Fruit fly (Drosophila melanogaster) whole organism, wandering third instar larva: ENCODE results near the gene sowi.

Source experiments
- Myc ChIP-seq: fragments of >200 bp; optimal IDR thresholded peaks from 2 replicates; lab custom pipeline; 2017
- Sp1 ChIP-seq: fragments of 200-800 bp; sonication (Bioruptor generic); optimal IDR thresholded peaks from 3 replicates; lab custom pipeline; 2019; ENCODE audit warnings: missing biosample characterization, mild to moderate bottlenecking, missing genetic modification characterization, moderate library complexity
- Vsx2 ChIP-seq: fragments of 200-300, 225-300 bp; sonication (Bioruptor generic); optimal IDR thresholded peaks from 2 replicates; lab custom pipeline; 2018; ENCODE audit warnings: missing biosample characterization, missing genetic modification characterization; ENCODE audit not compliant: partially characterized antibody

DNA sequence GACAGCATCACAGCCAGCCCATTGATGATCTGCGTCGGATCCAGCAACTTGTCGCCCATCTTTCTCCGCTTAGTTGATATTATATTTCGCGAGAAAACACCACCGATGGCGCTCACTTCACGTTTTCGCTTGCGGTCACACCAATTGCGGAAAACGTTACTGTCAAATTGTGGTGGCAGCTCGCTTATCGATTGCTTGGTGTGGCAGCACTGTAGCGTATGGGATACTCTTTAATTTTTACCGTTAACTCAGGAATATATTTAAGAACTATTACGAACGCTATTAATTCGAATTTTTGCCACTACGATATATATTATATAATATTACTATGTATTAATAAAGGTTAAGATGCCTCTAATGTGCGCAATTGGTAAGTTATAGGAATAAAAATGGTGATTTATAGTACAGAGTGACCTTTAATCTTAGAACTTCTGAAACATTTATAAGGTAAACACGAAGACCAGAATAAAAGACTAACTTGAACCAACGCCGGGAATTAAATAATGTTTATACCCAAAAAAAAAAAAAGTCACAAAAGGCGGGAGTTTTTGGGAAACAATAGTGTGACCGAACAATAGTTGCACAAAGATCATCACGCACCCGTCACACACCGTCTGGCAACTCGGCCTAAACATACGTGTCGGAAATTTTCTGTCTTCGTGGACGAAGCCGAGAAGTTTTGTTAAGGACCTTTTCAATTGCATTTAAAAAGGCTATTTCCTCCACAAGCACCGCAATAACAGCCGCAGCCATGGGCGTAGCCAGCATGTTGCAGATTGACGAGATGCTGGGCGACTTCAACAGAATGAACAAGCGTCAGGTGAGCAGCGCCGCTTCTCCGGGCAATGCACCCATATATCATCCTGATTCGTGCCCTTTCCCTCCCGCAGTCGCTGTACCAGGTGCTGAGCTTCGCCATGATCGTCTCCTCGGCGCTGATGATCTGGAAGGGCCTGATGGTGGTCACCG is 29.9 kb upstream of the sowi start, which contains the start of the genes CG1307 and twr:
- TF ChIP-seq Sp1 (GFP tag; lab: Kevin White, UChicago) (no peak), Vsx2 (no peak), Myc (no peak)
